Worm (Caenorhabditis elegans): Measurements from ENCODE around the gene K09C8.8.

DNA sequence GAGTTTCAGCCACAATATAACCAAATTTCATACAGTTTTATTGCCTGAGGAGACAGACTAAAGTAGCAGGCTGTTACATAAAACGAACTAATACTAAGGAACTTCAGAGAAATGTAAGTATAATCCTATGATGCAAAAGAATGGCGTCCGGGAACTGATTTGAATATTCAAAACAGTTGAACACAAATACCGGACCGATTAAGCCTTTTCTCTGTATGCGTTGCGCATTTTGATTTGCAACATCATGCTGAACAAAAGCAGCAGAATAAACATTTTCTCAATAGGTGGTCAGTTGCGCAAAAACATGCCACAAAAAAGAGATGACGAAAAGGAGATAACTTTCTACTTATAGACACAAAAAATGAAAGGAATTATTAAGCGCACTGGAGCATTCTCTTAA is 46.7 kb upstream of the K09C8.8 start:
- no peak for TF ChIP-seq him-1 (tag; optimal IDR thresholded peaks at IDR 0.05)
- no peak for TF ChIP-seq dao-5 (tag; optimal IDR thresholded peaks at IDR 0.05)
- TF ChIP-seq W03F9.2 (tag; optimal IDR thresholded peaks at IDR 0.05) = no peak
